Fruit fly (Drosophila melanogaster): Measurements from ENCODE around the gene t-Grip91.

t-Grip91 gene

DNA sequence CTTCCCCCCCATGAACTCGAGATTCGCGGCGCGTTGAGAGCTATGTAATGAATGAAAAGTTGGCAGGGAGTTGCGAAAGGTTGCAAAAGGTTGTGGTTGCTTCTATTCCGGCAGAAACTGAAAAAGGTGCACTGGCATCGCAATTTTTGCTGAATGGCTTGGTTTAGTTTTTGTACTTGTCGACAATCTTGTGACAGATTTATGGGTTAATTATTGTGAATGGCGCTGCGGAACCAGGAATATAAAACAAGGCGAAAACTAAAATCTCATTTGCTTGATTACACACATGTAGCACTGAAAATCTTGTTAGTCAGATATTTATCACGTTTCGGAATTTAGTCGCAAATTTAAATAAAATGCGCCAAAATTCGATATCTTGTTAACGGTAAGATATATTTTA, at the start of gene t-Grip91:
t-Grip91 (plus strand) TSS at position 301 of the 400 bp plus-strand sequence.
- TF ChIP-seq psq (optimal IDR thresholded peaks at IDR 0.05) (no peak), pan (optimal IDR thresholded peaks at IDR 0.05) (no peak), Dll (optimal IDR thresholded peaks at IDR 0.05) (no peak)

- TF ChIP-seq pan (optimal IDR thresholded peaks at IDR 0.05) (no peak), usp (GFP tag; optimal IDR thresholded peaks at IDR 0.05) (no peak)
These were observed 48.0 kb upstream of the t-Grip91 start for dm6 chr2L:15735918-15736317.

DNA sequence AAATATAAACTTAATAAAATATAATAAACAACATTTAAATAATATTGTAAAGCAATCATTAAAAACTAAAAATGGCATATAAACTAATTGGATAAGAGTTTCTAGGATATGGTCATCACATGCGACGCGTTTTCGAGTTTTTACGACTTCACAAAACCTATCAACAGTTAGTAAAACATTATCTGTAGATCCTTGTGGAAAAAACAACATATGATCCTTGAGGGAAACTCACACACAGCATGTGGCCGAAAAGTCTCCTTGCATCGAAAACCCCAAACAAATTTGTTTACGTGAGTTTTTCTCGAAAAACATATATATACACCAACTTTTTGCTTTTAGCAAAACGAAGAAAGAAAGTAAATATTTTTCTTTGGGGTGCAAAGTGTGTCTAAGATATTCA, 43.0 kb upstream of the t-Grip91 start:
- TF ChIP-seq CG8478 (optimal IDR thresholded peaks at IDR 0.05) (no peak), Dll (optimal IDR thresholded peaks at IDR 0.05) (no peak), usp (GFP tag; optimal IDR thresholded peaks at IDR 0.05) (no peak), psq (optimal IDR thresholded peaks at IDR 0.05) (no peak)

DNA sequence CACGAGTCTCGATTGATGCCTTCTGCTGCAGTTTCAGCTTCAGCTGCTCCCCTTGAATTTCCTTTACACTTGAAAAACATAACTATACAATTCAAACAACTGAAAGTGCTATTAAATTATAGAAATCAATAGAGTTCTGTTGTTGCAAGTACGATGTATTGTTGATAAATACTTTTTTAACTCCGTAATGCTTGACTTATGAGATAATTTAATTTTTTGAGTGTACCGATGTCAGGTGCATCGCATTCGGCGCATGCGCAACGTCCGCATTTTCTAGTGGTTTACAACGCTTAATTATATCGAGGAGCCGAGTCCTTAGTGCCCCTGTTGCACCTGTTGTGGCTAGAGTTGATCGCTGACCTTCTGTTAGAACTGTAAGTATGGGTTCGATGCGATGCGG, 42.5 kb upstream of the t-Grip91 start:
- TF ChIP-seq psq (optimal IDR thresholded peaks at IDR 0.05) = no peak
- TF ChIP-seq EcR (GFP tag; optimal IDR thresholded peaks at IDR 0.05) = no peak
- no peak for TF ChIP-seq pan (optimal IDR thresholded peaks at IDR 0.05)
- TF ChIP-seq CG8478 (optimal IDR thresholded peaks at IDR 0.05) = no peak
- TF ChIP-seq usp (GFP tag; optimal IDR thresholded peaks at IDR 0.05) = no peak
- no peak for TF ChIP-seq Dll (optimal IDR thresholded peaks at IDR 0.05)

dm6 chr2L:15742976-15743375, 40.9 kb upstream of the t-Grip91 start:
- TF ChIP-seq CG8478 (optimal IDR thresholded peaks at IDR 0.05) (no peak), usp (GFP tag; optimal IDR thresholded peaks at IDR 0.05) (no peak), EcR (GFP tag; optimal IDR thresholded peaks at IDR 0.05) (no peak), Dll (optimal IDR thresholded peaks at IDR 0.05) (no peak), psq (optimal IDR thresholded peaks at IDR 0.05) (no peak)

- TF ChIP-seq Dll (optimal IDR thresholded peaks at IDR 0.05) (no peak), pan (optimal IDR thresholded peaks at IDR 0.05) (peak; percentile 89)
These were observed 40.3 kb upstream of the t-Grip91 start for dm6 chr2L:15743578-15743977.

DNA sequence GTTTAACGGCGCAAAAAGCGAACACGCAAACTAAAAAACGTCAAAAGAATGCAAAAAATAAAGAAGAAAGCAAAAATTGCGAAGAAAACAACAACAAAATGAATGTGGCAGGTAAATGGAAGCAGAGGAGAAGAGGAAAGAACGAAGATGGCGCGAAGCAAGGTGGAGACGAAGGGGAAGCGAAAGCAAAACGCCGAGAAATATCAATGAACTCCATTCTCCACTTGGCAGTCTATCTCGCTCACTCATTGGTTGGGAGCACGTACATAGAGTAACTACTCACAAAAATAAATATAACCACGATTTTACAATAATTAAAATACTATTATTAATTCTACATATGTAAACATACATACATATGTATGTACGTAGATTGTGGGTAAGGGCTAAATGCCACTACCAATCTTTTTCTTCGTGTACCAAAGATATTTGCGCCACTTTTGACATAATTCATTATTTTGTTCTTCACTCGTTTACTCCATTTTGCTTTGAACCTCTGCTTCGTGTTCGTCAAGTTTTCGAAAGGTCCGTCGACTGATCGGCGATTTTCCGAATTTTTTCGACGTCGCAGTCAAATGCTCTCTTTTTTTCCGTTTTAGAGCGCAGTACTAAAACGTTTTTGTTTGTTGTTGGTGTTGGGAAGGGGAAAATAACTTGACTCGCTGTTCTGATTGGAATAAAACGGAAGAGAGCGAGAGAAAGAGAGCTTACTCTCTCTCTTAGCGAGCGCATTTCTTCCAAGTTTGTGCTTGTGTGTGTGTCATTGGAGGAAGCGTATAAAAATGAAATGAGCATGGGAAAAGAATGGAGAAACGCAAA, 38.6 kb upstream of the t-Grip91 start:
- no peak for TF ChIP-seq usp (GFP tag; optimal IDR thresholded peaks at IDR 0.05)
- peak in 1 of 2 experiments; percentile 16 for TF ChIP-seq EcR (GFP tag; optimal IDR thresholded peaks at IDR 0.05)

- TF ChIP-seq Dll (optimal IDR thresholded peaks at IDR 0.05) = no peak
- TF ChIP-seq usp (GFP tag; optimal IDR thresholded peaks at IDR 0.05) = no peak
- no peak for TF ChIP-seq EcR (GFP tag; optimal IDR thresholded peaks at IDR 0.05)
- no peak for TF ChIP-seq psq (optimal IDR thresholded peaks at IDR 0.05)
- no peak for TF ChIP-seq pan (optimal IDR thresholded peaks at IDR 0.05)
- TF ChIP-seq CG8478 (optimal IDR thresholded peaks at IDR 0.05) = no peak
These were observed 37.9 kb upstream of the t-Grip91 start for dm6 chr2L:15745989-15746388.

dm6 chr2L:15746600-15747393, 37.1 kb upstream of the t-Grip91 start:
- TF ChIP-seq pan (optimal IDR thresholded peaks at IDR 0.05) = no peak
- no peak for TF ChIP-seq Dll (optimal IDR thresholded peaks at IDR 0.05)
- TF ChIP-seq EcR (GFP tag; optimal IDR thresholded peaks at IDR 0.05) = no peak
- TF ChIP-seq psq (optimal IDR thresholded peaks at IDR 0.05) = no peak
- no peak for TF ChIP-seq CG8478 (optimal IDR thresholded peaks at IDR 0.05)
- TF ChIP-seq usp (GFP tag; optimal IDR thresholded peaks at IDR 0.05) = no peak

- TF ChIP-seq usp (GFP tag; optimal IDR thresholded peaks at IDR 0.05) = no peak
- no peak for TF ChIP-seq CG8478 (optimal IDR thresholded peaks at IDR 0.05)
- no peak for TF ChIP-seq psq (optimal IDR thresholded peaks at IDR 0.05)
- TF ChIP-seq pan (optimal IDR thresholded peaks at IDR 0.05) = no peak
- TF ChIP-seq Dll (optimal IDR thresholded peaks at IDR 0.05) = peak; percentile 61
These were observed 36.3 kb upstream of the t-Grip91 start, which contains the start of gene CycE for dm6 chr2L:15747394-15748260. Gene CycE (minus strand): TSS chr2L:15748150.

DNA sequence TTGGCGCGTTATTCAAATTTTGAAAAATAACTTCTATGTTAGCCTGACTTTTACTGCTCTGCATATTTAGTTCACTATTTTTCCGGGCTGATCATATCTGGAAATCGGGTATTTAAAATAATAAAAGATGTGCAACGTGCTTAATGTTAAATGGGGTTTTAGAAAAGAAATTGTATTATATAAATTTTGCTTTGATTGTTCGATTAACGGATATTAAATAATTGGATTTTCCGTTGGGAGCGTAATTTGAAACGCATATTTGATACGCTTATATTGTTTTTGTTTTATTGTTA, 35.7 kb upstream of the t-Grip91 start:
- TF ChIP-seq EcR (GFP tag; optimal IDR thresholded peaks at IDR 0.05) (no peak), Dll (optimal IDR thresholded peaks at IDR 0.05) (no peak), pan (optimal IDR thresholded peaks at IDR 0.05) (no peak), CG8478 (optimal IDR thresholded peaks at IDR 0.05) (no peak), usp (GFP tag; optimal IDR thresholded peaks at IDR 0.05) (no peak), psq (optimal IDR thresholded peaks at IDR 0.05) (no peak)

dm6 chr2L:15749313-15749712, 34.6 kb upstream of the t-Grip91 start:
- TF ChIP-seq psq (optimal IDR thresholded peaks at IDR 0.05) (no peak), pan (optimal IDR thresholded peaks at IDR 0.05) (no peak), Dll (optimal IDR thresholded peaks at IDR 0.05) (no peak), EcR (GFP tag; optimal IDR thresholded peaks at IDR 0.05) (no peak)

Data from whole organism.